Worm (Caenorhabditis elegans) whole organism, L2 larva: Measurements from ENCODE around the gene his-42.
A peak's percentile ranks its signal among the peaks of the same experiment; 100 is the strongest.

Experiments used
- C34F6.9 ChIP-seq: fragments of 150-350 bp; optimal IDR thresholded peaks from 2 replicates; lab custom pipeline; 2014; ENCODE audit warnings: missing biosample characterization, missing genetic modification characterization
- F13H6.1 ChIP-seq: sonication (generic microtip); optimal IDR thresholded peaks from 2 replicates; lab custom pipeline; 2016; ENCODE audit warnings: missing genetic modification characterization, missing compliant biosample characterization
- R02D3.7 ChIP-seq: fragments of 150-350 bp; optimal IDR thresholded peaks from 2 replicates; lab custom pipeline; 2014; ENCODE audit warnings: missing biosample characterization, missing genetic modification characterization
- Y55F3AM.14 ChIP-seq: fragments of 200-800 bp; sonication (Bioruptor generic); optimal IDR thresholded peaks from 2 replicates; lab custom pipeline; 2018; ENCODE audit warnings: mild to moderate bottlenecking, missing genetic modification characterization, missing compliant biosample characterization
- aly-2 ChIP-seq: fragments of 150-350 bp; optimal IDR thresholded peaks from 2 replicates; lab custom pipeline; 2014; ENCODE audit warnings: missing biosample characterization, missing genetic modification characterization
- ama-1 ChIP-seq: fragments of 150-350 bp; optimal IDR thresholded peaks from 2 replicates; lab custom pipeline; 2018; ENCODE audit warnings: inconsistent platforms
- ceh-16 ChIP-seq: fragments of 150-350 bp; optimal IDR thresholded peaks from 2 replicates; lab custom pipeline; 2014; ENCODE audit warnings: missing biosample characterization, missing genetic modification characterization
- crh-2 ChIP-seq: sonication (generic microtip); optimal IDR thresholded peaks from 2 replicates; lab custom pipeline; 2017; ENCODE audit warnings: missing biosample characterization, missing genetic modification characterization
- elt-1 ChIP-seq: fragments of 150-350 bp; optimal IDR thresholded peaks from 2 replicates; lab custom pipeline; 2014; ENCODE audit warnings: missing biosample characterization, missing genetic modification characterization
- fos-1 ChIP-seq: fragments of 150-350 bp; optimal IDR thresholded peaks from 2 replicates; lab custom pipeline; 2014; ENCODE audit warnings: missing biosample characterization, missing genetic modification characterization
- lin-39 ChIP-seq: fragments of 150-350 bp; optimal IDR thresholded peaks from 2 replicates; lab custom pipeline; 2014; ENCODE audit warnings: missing biosample characterization, missing genetic modification reagents, missing genetic modification characterization
- lsy-2 ChIP-seq, 2 experiments: fragments of 150-350 bp in 1 of 2; sonication (generic microtip) in 1 of 2; optimal IDR thresholded peaks; 2 replicates each; lab custom pipeline; 2014 to 2017; ENCODE audit warnings: missing biosample characterization in 2 of 2, missing genetic modification characterization in 2 of 2
- mab-5 ChIP-seq: fragments of 150-350 bp; optimal IDR thresholded peaks from 2 replicates; lab custom pipeline; 2014; ENCODE audit warnings: missing biosample characterization, missing genetic modification characterization
- mbf-1 ChIP-seq: sonication (generic microtip); optimal IDR thresholded peaks from 2 replicates; lab custom pipeline; 2017; ENCODE audit warnings: missing biosample characterization, missing genetic modification characterization
- mdl-1 ChIP-seq, 2 experiments: fragments of 150-350 bp in 1 of 2; sonication (generic microtip) in 1 of 2; optimal IDR thresholded peaks; 2 replicates each; lab custom pipeline; 2017; ENCODE audit warnings: missing biosample characterization in 2 of 2, missing genetic modification characterization in 2 of 2
- nhr-10 ChIP-seq: sonication (generic microtip); optimal IDR thresholded peaks from 2 replicates; lab custom pipeline; 2017; ENCODE audit warnings: missing biosample characterization, missing genetic modification characterization
- nhr-11 ChIP-seq: fragments of 150-350 bp; optimal IDR thresholded peaks from 2 replicates; lab custom pipeline; 2014; ENCODE audit warnings: missing biosample characterization, missing genetic modification characterization
- nhr-12 ChIP-seq: fragments of 150-350 bp; optimal IDR thresholded peaks from 2 replicates; lab custom pipeline; 2014; ENCODE audit warnings: missing biosample characterization, missing genetic modification characterization
- nhr-129 ChIP-seq: fragments of 150-350 bp; optimal IDR thresholded peaks from 2 replicates; lab custom pipeline; 2014; ENCODE audit warnings: missing biosample characterization, missing genetic modification characterization
- nhr-21 ChIP-seq: fragments of 150-350 bp; optimal IDR thresholded peaks from 2 replicates; lab custom pipeline; 2014; ENCODE audit warnings: missing biosample characterization, missing genetic modification characterization
- nhr-237 ChIP-seq: fragments of 150-350 bp; optimal IDR thresholded peaks from 2 replicates; lab custom pipeline; 2014; ENCODE audit warnings: missing biosample characterization, missing genetic modification characterization
- nhr-25 ChIP-seq: fragments of 150-350 bp; sonication (generic microtip); optimal IDR thresholded peaks from 3 replicates; lab custom pipeline; 2014; ENCODE audit warnings: missing biosample characterization, missing genetic modification characterization
- nhr-77 ChIP-seq: fragments of 150-350 bp; optimal IDR thresholded peaks from 2 replicates; lab custom pipeline; 2014; ENCODE audit warnings: missing biosample characterization, missing genetic modification characterization
- peb-1 ChIP-seq: fragments of 150-350 bp; optimal IDR thresholded peaks from 2 replicates; lab custom pipeline; 2014; ENCODE audit warnings: missing biosample characterization, missing genetic modification characterization
- sma-3 ChIP-seq: sonication (generic microtip); optimal IDR thresholded peaks from 2 replicates; lab custom pipeline; 2016; ENCODE audit warnings: missing genetic modification reagents, missing genetic modification characterization, missing compliant biosample characterization
- sma-9 ChIP-seq, 2 experiments: fragments of 150-350 bp in 1 of 2; sonication (generic microtip) in 1 of 2; optimal IDR thresholded peaks; 2 replicates each; lab custom pipeline; 2014 to 2016; ENCODE audit warnings: missing genetic modification characterization in 2 of 2, mild to moderate bottlenecking in 1 of 2, missing biosample characterization in 1 of 2, missing compliant biosample characterization in 1 of 2, missing genetic modification reagents in 1 of 2, moderate library complexity in 1 of 2
- snpc-4 ChIP-seq: fragments of 150-350 bp; optimal IDR thresholded peaks from 2 replicates; lab custom pipeline; 2014; ENCODE audit warnings: missing biosample characterization, missing genetic modification characterization
- unc-39 ChIP-seq: fragments of 150-350 bp; optimal IDR thresholded peaks from 2 replicates; lab custom pipeline; 2014; ENCODE audit warnings: missing biosample characterization, missing genetic modification characterization
- unc-55 ChIP-seq: fragments of 150-350 bp; sonication (generic microtip); optimal IDR thresholded peaks from 3 replicates; lab custom pipeline; 2014; ENCODE audit warnings: missing biosample characterization, missing genetic modification reagents, missing genetic modification characterization
- unc-62 ChIP-seq: fragments of 150-350 bp; optimal IDR thresholded peaks from 2 replicates; lab custom pipeline; 2014; ENCODE audit warnings: missing biosample characterization, missing genetic modification reagents, missing genetic modification characterization
- zag-1 ChIP-seq: fragments of 150-350 bp; optimal IDR thresholded peaks from 2 replicates; lab custom pipeline; 2014; ENCODE audit warnings: missing biosample characterization, missing genetic modification characterization
- ztf-1 ChIP-seq: fragments of 200-800 bp; sonication (Bioruptor generic); conservative IDR thresholded peaks from 2 replicates; pipeline ENCODE4 v1.3.6; 2022; ENCODE audit warnings: missing genetic modification characterization, missing compliant biosample characterization
- ztf-11 ChIP-seq: sonication (generic microtip); optimal IDR thresholded peaks from 2 replicates; lab custom pipeline; 2017; ENCODE audit warnings: missing biosample characterization, missing genetic modification characterization

his-42 gene

DNA sequence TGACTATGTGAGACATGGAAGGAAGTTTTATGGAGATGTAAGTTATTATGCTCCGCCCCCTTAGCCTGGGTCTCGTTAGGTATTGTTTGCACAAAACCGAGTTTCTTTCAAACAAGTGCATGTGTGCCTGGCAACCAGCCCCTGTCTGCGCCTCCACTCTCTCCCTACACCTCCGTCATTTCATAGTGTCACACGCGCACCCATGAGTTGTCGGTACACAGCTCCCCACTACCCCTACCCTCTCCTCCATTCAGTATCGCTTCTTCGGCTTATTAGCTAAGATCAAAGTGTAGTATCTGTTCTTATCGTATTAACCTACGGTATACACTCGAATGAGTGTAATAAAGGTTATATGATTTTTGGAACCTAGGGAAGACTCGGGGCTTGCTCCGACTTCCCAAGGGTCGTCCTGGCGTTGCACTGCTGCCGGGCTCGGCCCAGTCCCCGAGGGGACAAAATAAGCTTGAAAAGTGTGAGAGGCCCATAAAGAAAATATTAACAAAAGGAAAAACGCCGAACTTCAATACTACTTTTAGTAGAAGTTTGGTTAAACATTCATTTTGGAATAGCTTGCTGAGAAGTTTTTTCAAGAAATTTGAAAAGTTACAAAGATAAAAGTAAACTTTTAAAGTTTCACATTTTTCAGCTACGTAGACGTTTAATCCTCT is 24.2 kb upstream of the his-42 start:
- TF ChIP-seq sma-3 (GFP tag; lab: Kevin White, UChicago): peak; percentile 52
- peak; percentile 3 for TF ChIP-seq fos-1 (tag; lab: Kevin White, UChicago)
- TF ChIP-seq crh-2 (tag; lab: Kevin White, UChicago): peak; percentile 53
- peak; percentile 29 for TF ChIP-seq nhr-21 (tag; lab: Kevin White, UChicago)
- peak; percentile 11 for TF ChIP-seq ama-1
- TF ChIP-seq snpc-4: peak; percentile 88
- peak in 1 of 2 experiments; percentile 11 for TF ChIP-seq lsy-2 (tag; optimal IDR thresholded peaks at IDR 0.05; lab: Kevin White, UChicago)

DNA sequence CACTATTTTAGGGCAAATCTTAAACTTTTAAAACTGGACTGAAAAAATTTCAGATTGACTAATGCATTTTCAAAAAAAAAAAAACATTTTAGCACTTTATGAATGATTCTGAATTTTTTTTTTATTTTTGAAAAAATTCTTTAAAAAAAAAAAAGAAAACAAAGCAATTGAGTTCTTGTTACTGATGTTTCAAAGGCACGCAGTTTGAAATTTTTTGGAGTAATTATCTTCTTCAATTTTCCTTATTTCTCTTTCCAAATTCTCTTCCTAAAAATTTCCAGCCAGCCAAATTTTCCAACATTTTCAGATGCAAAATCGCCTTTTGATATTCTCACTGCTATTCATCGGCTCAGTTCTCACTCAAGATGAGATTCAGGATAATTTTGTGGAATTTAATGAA is 23.5 kb upstream of the his-42 start, which contains the start of gene F08G2.8:
F08G2.8 (plus strand) TSS at position 301 of the 400 bp plus-strand sequence.
- TF ChIP-seq sma-3 (GFP tag; lab: Kevin White, UChicago) (no peak), nhr-12 (tag; lab: Kevin White, UChicago) (no peak), elt-1 (no peak), nhr-77 (tag; lab: Kevin White, UChicago) (no peak), nhr-129 (tag; lab: Kevin White, UChicago) (no peak), zag-1 (no peak)
- TF ChIP-seq, all 48 proteins: peak for 0

DNA sequence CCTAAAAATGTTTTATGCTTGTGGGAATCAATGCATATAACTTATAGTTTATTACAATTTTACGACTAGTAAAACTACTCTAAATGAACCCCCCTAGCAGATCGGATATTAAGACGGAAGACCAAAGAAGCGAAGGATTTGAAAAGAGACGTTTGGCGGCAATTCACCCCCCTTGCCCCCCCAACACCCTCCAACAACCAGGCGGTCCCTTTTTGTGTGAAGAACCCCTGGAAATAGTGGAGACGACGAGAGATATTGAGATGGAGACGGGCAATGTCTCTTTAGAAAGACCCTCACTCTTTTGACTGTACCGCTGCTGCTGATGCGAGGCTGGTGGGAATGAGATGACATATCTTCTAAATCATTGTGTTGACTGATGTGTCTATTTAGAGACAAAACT is 18.9 kb upstream of the his-42 start:
- TF ChIP-seq lsy-2 (tag; optimal IDR thresholded peaks at IDR 0.05; lab: Kevin White, UChicago) (peak in 1 of 2 experiments; percentile 15), elt-1 (no peak), nhr-25 (tag; lab: Kevin White, UChicago) (no peak), peb-1 (tag; lab: Kevin White, UChicago) (no peak), mdl-1 (tag; optimal IDR thresholded peaks at IDR 0.05; lab: Kevin White, UChicago) (no peak), nhr-11 (tag; lab: Kevin White, UChicago) (no peak), C34F6.9 (tag; lab: Kevin White, UChicago) (no peak)

DNA sequence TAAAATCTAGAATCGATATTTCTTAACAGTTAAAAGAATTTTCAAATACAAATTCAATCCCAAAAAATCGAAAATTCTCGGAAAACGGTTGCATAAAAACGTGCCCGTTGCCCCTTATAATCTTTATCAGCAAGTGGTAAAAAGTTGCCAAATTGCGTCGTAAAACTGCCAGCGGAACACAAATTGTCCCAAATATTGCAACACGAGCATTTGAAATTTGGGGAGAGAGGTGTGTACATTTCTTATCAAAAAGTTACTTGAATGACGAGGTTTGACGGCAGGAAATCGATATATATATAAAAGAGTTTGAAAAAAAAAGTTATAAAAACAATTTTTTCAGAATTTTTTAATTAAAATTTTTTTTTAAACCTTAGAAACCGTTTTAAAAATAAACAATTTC is 17.5 kb upstream of the his-42 start:
- TF ChIP-seq crh-2 (tag; lab: Kevin White, UChicago) (peak; percentile 43), fos-1 (tag; lab: Kevin White, UChicago) (peak; percentile 77), lsy-2 (tag; optimal IDR thresholded peaks at IDR 0.05; lab: Kevin White, UChicago) (no peak)

DNA sequence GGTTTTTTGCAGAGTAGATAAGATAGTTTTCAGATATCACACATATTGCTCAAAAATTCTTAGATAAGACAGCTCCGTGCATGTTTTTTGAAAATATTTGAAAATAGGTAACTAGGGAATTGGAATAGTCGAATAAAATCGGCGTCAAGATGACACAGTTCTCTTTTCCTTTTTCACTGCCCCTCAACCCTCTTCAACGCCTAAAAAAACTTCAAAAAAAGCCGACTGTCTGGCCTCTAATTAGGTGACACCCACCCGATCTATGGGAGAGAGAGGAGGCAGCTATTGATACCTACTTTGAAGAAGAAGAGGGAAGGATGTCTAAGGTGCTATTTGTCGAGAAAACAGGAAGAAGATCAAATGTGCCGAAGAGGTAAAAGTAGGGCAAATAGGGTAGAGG is 13.8 kb upstream of the his-42 start:
- TF ChIP-seq nhr-129 (tag; lab: Kevin White, UChicago): no peak
- no peak for TF ChIP-seq nhr-237 (tag; lab: Kevin White, UChicago)
- no peak for TF ChIP-seq Y55F3AM.14 (GFP tag; lab: Kevin White, UChicago)
- TF ChIP-seq mab-5 (tag; lab: Kevin White, UChicago): no peak
- no peak for TF ChIP-seq zag-1
- TF ChIP-seq nhr-10 (tag; lab: Kevin White, UChicago): no peak
- no peak for TF ChIP-seq peb-1 (tag; lab: Kevin White, UChicago)
- no peak for TF ChIP-seq R02D3.7
- TF ChIP-seq nhr-11 (tag; lab: Kevin White, UChicago): no peak

DNA sequence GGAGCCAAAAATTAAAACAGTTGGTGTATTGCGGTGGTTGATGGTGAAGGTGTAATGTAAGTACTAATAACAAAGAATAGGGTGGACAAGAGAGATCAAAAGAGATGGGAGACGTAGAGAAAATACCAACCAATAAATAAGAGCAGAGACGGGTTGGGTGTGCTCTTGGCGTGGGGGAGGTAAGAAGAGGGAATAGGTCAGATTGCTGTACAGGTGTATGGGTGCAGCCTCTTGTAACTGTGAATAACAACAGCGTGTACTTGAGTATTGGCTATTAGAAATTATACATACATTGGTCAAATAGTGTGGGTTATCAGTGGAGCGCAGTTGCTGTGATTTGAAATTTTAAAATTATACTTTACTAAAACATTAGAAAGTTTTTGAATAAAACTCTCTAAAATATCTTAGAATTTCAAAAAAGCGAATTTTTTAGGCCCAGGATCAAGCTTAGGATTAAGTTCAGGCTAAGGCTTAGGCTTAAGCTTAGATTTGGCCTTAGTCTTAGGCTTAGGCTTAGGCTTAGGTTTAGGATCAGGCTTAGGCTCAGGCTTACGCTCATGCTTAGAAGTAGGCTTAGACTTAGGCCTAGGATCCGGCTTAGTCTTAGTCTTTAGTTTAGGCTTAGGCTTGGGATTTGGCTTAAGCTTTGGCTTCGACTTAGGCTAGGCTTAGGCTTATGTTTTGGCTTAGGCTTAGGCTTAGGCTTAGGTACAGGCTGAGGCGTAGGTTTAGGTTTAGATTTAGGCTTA is 12.8 kb upstream of the his-42 start, which contains the start of gene F08G2.7:
F08G2.7 (minus strand) TSS at position 51 of the 749 bp plus-strand sequence.
- TF ChIP-seq unc-39 (tag; lab: Kevin White, UChicago) (no peak), sma-9 (GFP tag; optimal IDR thresholded peaks at IDR 0.05; lab: Kevin White, UChicago) (no peak), sma-9 (tag; optimal IDR thresholded peaks at IDR 0.05; lab: Kevin White, UChicago) (no peak), nhr-77 (tag; lab: Kevin White, UChicago) (no peak), ama-1 (no peak), R02D3.7 (no peak), unc-62 (GFP tag; lab: Kevin White, UChicago) (no peak), nhr-237 (tag; lab: Kevin White, UChicago) (no peak), nhr-11 (tag; lab: Kevin White, UChicago) (no peak), lin-39 (no peak), nhr-21 (tag; lab: Kevin White, UChicago) (no peak)

DNA sequence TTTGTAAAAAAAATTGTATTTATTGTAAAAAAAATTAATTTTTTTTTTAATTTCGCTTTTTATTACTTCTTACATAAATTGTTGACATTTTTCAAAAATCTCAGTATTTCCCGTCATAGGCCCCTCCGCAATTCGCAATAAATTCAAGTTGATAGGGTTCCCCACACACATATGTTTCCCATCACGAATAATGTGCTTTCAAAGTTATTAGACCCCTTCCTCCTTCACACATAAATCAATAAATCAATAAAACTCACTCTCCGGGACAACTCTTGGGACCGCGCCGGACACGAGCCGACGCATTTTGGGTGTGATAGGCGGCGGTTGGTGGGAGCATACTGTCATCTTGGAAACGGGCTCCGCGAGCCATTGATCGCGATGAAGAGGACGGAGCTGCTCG is 11.0 kb upstream of the his-42 start:
- TF ChIP-seq mbf-1: no peak
- TF ChIP-seq aly-2: no peak
- no peak for TF ChIP-seq zag-1
- TF ChIP-seq ztf-1 (GFP tag; lab: Robert Waterston, UW): no peak
- no peak for TF ChIP-seq unc-62 (GFP tag; lab: Kevin White, UChicago)
- TF ChIP-seq F13H6.1 (tag; lab: Kevin White, UChicago): no peak
- no peak for TF ChIP-seq ceh-16 (tag; lab: Kevin White, UChicago)
- TF ChIP-seq sma-3 (GFP tag; lab: Kevin White, UChicago): no peak
- TF ChIP-seq unc-55 (GFP tag; lab: Kevin White, UChicago): no peak
- no peak for TF ChIP-seq elt-1
- TF ChIP-seq nhr-237 (tag; lab: Kevin White, UChicago): no peak
- no peak for TF ChIP-seq peb-1 (tag; lab: Kevin White, UChicago)
- no peak for TF ChIP-seq ztf-11 (tag; lab: Kevin White, UChicago)
- TF ChIP-seq C34F6.9 (tag; lab: Kevin White, UChicago): no peak
- TF ChIP-seq R02D3.7: no peak
- TF ChIP-seq unc-39 (tag; lab: Kevin White, UChicago): no peak
- no peak for TF ChIP-seq nhr-11 (tag; lab: Kevin White, UChicago)
- TF ChIP-seq lsy-2 (tag; optimal IDR thresholded peaks at IDR 0.05; lab: Kevin White, UChicago): no peak
